Fruit fly (Drosophila melanogaster): ENCODE measurements around the gene crm.

Gene crm

DNA sequence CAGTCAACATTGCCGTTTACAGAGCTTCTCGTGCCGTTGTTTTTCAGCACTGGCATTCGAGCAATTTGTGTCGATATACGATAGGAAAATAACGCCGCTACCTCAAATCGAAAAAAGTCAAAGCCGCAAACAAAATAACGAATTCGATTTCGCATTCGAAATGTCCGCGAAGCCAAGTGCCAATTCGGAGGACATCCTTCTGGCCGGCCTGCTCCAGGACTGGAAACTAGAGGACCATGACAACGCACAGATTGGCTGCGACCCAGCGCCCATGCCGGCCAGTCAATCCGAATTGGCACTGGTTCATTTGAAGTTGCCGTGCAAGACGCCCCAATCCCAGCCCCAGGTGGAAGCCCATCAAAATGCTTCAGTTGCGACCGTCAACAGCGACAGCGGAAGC, 23.8 kb downstream of the crm start:
- TF ChIP-seq CG8478 (optimal IDR thresholded peaks at IDR 0.05), result no peak
- TF ChIP-seq CTCF (optimal IDR thresholded peaks at IDR 0.05), result no peak

DNA sequence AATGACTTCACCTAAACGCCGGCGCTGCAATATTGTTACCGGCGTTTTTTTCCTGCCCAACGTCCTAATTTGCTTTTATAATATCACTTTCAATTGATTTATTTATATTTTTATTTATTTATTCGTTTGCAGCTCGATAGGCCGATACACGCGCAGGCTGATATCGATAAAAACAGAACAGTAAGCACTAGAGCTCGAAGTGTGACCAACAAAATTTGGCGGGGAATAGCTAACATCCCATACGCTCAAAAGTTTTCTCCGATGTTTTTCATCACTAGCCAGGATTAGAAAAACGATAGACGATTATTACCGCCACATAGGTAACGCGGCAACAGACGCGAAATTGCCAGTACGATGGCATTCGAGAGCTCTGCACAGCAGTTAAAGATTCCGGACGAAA, 24.8 kb downstream of the crm start, which contains the start of the genes CG2685 and CG2694:
TSS of gene CG2685 (minus strand) at position 185 of the 400 bp plus-strand sequence.
TSS of gene CG2694 (plus strand) at position 304 of the 400 bp plus-strand sequence.
- TF ChIP-seq CG8478 (optimal IDR thresholded peaks at IDR 0.05) (no peak), CTCF (optimal IDR thresholded peaks at IDR 0.05) (no peak)

DNA sequence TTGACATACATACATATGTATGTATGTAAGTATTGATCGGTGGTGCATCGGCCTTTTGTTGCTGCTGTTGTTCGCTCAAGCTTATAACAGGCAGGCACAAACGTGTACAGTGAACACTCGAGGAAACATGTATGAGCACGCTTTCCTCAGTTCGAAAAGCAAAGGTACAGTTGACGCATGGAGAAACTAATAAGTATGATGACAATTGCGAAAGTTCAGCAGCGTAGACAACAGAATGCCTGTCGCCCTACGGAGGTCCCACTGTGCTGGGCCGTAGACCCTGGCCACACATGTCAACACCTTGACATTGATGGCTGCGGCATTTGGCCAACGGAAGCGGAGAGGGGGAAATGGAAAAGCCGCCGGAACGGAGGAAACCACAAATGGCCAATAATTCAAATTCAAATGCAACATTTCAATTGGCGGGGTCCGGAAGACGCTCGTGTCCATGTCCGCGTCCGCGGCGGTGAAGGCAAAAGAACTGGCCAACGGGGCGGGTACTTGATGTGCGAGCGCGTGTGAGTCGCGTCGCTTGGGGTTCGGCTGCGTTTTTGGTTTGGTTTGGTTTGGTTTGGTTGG, 30.3 kb downstream of the crm start, which contains the start of gene CG2681:
TSS of gene CG2681 (plus strand) at position 529 of the 579 bp plus-strand sequence.
- no peak for TF ChIP-seq CG8478 (optimal IDR thresholded peaks at IDR 0.05)
- TF ChIP-seq CTCF (optimal IDR thresholded peaks at IDR 0.05), result no peak

dm6 chrX:2707377-2708090, 31.0 kb downstream of the crm start, which contains the start of gene CG2680:
Gene CG2680, minus strand, starts transcription at chrX:2707427.
- no peak for TF ChIP-seq CG8478 (optimal IDR thresholded peaks at IDR 0.05)
- TF ChIP-seq CTCF (optimal IDR thresholded peaks at IDR 0.05), result no peak

DNA sequence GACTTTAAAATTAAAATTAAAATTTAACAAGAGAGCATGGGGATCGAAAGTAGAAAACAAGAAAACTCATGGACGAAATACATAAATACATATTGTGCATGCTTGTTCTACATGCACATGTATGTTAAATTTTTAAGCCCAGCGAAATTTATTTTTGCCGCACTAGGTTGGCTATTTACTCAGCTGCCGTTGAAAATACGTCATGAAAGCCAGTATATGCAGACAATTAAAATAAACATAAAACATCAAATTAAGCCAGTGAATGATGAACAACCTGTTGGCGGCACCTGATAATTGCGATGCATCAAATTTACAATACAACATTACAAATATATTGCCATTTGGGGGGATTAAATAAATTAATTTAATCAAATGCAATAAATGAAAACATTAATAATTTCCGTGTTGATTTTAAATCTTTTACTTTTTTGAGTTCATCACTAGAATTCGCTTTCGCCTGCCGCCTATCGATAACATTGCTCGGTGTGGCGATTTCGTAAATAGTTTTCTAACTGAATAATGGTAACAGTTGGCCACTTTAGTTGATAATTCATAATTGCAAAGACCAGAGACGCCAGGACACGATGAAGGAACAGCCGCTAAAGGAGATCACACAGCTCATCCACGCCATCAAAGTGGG, 34.3 kb downstream of the crm start, which contains the start of gene eIF2Bbeta:
TSS of gene eIF2Bbeta (plus strand) at position 438 of the 640 bp plus-strand sequence.
- TF ChIP-seq CG8478 (optimal IDR thresholded peaks at IDR 0.05), result no peak
- no peak for TF ChIP-seq CTCF (optimal IDR thresholded peaks at IDR 0.05)

DNA sequence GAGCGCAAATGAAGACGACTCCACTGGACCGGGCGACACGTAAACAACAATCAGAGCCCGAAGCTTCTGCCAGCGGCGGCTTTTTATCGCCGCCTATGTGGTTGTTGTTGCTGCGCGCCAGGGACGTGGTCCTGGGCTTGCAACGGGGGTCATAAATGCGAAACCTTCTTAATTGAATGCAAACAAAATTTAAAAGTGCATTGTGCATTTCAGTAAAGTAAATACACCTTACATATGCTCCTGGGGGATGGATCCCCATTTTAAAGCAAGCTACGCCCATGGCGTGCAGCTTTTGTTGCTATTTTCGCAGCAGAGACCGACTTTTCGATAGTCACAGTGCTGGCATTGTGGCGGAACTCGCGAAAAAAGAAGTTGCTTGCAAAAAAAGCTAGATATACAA, 34.9 kb downstream of the crm start, which contains the start of gene Ugalt:
TSS of gene Ugalt (minus strand) at position 160 of the 400 bp plus-strand sequence.
- TF ChIP-seq CTCF (optimal IDR thresholded peaks at IDR 0.05) (no peak), CG8478 (optimal IDR thresholded peaks at IDR 0.05) (no peak)

DNA sequence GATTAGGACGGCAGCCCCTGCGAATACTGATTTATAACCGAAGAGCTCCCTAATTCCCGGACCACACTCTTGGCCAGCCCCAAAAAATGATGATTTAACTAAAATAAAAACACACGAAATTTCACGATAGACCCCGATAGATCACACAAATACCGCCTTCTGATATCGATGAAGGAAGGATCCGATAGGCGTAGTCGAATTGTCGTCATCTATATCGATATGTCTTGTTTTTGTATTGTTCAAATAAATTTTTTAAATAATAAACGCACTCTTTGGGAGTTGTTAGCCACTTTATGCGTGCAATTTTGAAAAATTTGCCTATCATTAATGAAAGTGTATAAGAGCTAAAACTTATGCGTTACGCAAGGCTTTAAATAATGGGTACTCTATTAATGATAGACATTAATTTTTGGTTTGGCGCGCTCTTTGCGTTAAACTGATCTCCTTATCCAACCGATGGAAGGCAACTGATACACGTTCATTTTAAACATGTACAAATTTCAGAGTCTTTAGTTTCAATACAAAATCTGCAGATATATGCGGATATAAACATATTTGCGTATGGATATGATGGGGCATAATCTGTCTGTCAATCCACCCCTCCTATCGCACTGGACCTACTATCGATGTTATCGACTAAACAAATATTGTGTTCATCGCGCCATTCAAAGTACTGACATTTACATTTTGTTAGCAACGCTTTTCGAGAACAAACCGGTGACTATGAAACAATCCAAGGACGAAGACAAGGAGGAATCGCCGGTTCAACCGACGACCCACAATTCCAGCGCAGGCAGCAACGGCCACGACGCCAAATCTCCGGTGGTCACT, 40.3 kb downstream of the crm start, which contains the start of the genes Spg7 and Lint-O:
TSS of gene Spg7 (minus strand) at position 148 of the 831 bp plus-strand sequence.
TSS of gene Lint-O (plus strand) at position 638 of the 831 bp plus-strand sequence.
- no peak for TF ChIP-seq CTCF (optimal IDR thresholded peaks at IDR 0.05)
- no peak for TF ChIP-seq CG8478 (optimal IDR thresholded peaks at IDR 0.05)

DNA sequence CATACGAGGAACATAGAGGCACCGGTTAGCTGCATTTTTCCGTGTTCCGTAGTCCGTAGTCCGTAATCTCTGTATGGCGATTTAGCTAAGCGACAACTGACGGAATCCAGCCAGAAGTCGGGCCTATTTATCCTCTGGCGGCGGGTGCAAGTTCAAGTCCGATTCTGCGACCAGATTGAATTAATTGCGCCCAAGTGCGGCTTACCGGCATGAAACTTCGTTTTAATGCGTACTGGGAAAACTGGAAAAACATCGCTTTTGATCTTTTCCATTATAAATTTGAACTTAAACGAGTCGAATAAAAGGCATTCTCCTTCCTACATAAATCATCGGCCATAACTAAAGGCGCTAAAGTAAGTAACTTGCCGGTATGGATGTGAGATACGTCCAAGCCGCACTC, 44.8 kb downstream of the crm start, which contains the start of gene dyw:
TSS of gene dyw (minus strand) at position 101 of the 400 bp plus-strand sequence.
- no peak for TF ChIP-seq CG8478 (optimal IDR thresholded peaks at IDR 0.05)
- no peak for TF ChIP-seq CTCF (optimal IDR thresholded peaks at IDR 0.05)

dm6 chrX:2690376-2690775, 48.2 kb downstream of the crm start:
- TF ChIP-seq CG8478 (optimal IDR thresholded peaks at IDR 0.05), result no peak
- TF ChIP-seq CTCF (optimal IDR thresholded peaks at IDR 0.05), result no peak

dm6 chrX:2686930-2687329, 51.6 kb downstream of the crm start:
- no peak for TF ChIP-seq CTCF (optimal IDR thresholded peaks at IDR 0.05)
- no peak for TF ChIP-seq CG8478 (optimal IDR thresholded peaks at IDR 0.05)

DNA sequence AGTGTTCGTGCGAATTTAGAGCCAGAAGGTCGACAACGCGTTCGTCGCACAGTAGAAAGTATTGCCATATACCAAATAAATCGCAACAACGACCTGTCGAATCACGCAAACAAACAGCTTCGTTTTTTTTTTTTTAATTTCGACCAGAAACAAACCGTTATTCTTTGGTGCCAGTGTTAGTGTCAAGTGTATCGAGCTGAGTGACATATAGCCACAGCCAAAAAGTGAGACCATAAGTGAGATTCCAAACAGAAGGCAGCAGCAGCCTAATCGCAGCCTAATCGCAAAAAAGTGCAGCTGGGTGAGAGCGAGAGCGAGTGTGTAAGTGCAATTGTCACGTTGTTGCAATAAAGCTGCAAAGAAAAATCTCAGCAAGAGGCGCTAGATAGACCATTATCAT, 53.0 kb downstream of the crm start, which contains the start of gene per:
TSS of gene per (plus strand) at position 1 of the 400 bp plus-strand sequence.
- TF ChIP-seq CTCF (optimal IDR thresholded peaks at IDR 0.05) (no peak), CG8478 (optimal IDR thresholded peaks at IDR 0.05) (no peak)

dm6 chrX:2685022-2685421, 53.6 kb downstream of the crm start:
- TF ChIP-seq CG8478 (optimal IDR thresholded peaks at IDR 0.05) (no peak), CTCF (optimal IDR thresholded peaks at IDR 0.05) (no peak)

- peak; percentile 78 to 86 for TF ChIP-seq CTCF (optimal IDR thresholded peaks at IDR 0.05)
- TF ChIP-seq CG8478 (optimal IDR thresholded peaks at IDR 0.05), result no peak
Observed at dm6 chrX:2684442-2684841, 54.1 kb downstream of the crm start.
